Worm (Caenorhabditis elegans) whole organism, young adult: ENCODE measurements around the gene Y66D12A.30.
A peak's percentile ranks its signal among the peaks of the same experiment; 100 is the strongest.

ENCODE experiments used
- B0019.2 ChIP-seq: fragments of 200-800 bp; sonication (Bioruptor generic); conservative IDR thresholded peaks from 2 replicates; pipeline ENCODE4 v1.3.6; 2022; ENCODE audit warnings: missing genetic modification reagents, missing genetic modification characterization, missing compliant biosample characterization
- B0035.1 ChIP-seq: sonication (generic microtip); optimal IDR thresholded peaks from 2 replicates; lab custom pipeline; 2016; ENCODE audit warnings: missing genetic modification characterization, mild to moderate bottlenecking, missing compliant biosample characterization, missing genotype, missing genetic modification reagents
- B0261.1 ChIP-seq: sonication (generic microtip); optimal IDR thresholded peaks from 2 replicates; lab custom pipeline; 2016; ENCODE audit warnings: mild to moderate bottlenecking, missing genetic modification characterization, moderate library complexity, missing compliant biosample characterization
- B0336.3 ChIP-seq: fragments of 200-800 bp; sonication (Bioruptor generic); IDR thresholded peaks from 2 replicates; pipeline ENCODE4 v1.3.6; 2022; ENCODE audit warnings: missing genetic modification characterization, missing compliant biosample characterization
- D2030.7 ChIP-seq: fragments of 200-800 bp; sonication (Bioruptor generic); IDR thresholded peaks from 2 replicates; pipeline ENCODE4 v1.3.6; 2022; ENCODE audit warnings: missing genetic modification reagents, missing genetic modification characterization, missing compliant biosample characterization
- F10E7.11 ChIP-seq: sonication (generic microtip); optimal IDR thresholded peaks from 2 replicates; lab custom pipeline; 2017; ENCODE audit warnings: mild to moderate bottlenecking, missing genetic modification characterization, moderate library complexity, missing compliant biosample characterization
- F49E8.2 ChIP-seq: sonication (generic microtip); optimal IDR thresholded peaks from 3 replicates; lab custom pipeline; 2017; ENCODE audit warnings: missing genetic modification characterization, mild to moderate bottlenecking, missing compliant biosample characterization, antibody characterized with exemption, moderate library complexity; ENCODE audit not compliant: insufficient read depth
- F57C9.4 ChIP-seq: sonication (generic microtip); optimal IDR thresholded peaks from 2 replicates; lab custom pipeline; 2017; ENCODE audit warnings: mild to moderate bottlenecking, missing genetic modification characterization, missing compliant biosample characterization
- T26A5.8 ChIP-seq: sonication (generic microtip); optimal IDR thresholded peaks from 2 replicates; lab custom pipeline; 2016; ENCODE audit warnings: missing genetic modification characterization, missing compliant biosample characterization
- Y53G8AR.9 ChIP-seq: fragments of 200-800 bp; sonication (Bioruptor generic); conservative IDR thresholded peaks from 2 replicates; pipeline ENCODE4 v1.3.6; 2022; ENCODE audit warnings: missing genetic modification reagents, missing genetic modification characterization, missing compliant biosample characterization
- Y56A3A.18 ChIP-seq: fragments of 200-800 bp; sonication (Bioruptor generic); IDR thresholded peaks from 2 replicates; pipeline ENCODE4 v1.3.6; 2022; ENCODE audit warnings: missing genetic modification reagents, missing genetic modification characterization, missing compliant biosample characterization
- ama-1 ChIP-seq, 3 experiments: fragments of 150-350 bp in 1 of 3; sonication (generic microtip) in 2 of 3; optimal IDR thresholded peaks; 2 replicates each; lab custom pipeline; 2014 to 2018; ENCODE audit warnings: missing biosample characterization in 2 of 3, missing genetic modification characterization in 2 of 3, missing genetic modification reagents in 2 of 3
- aptf-2 ChIP-seq: fragments of 200-800 bp; sonication (Bioruptor generic); conservative IDR thresholded peaks from 2 replicates; pipeline ENCODE4 v1.3.6; 2022; ENCODE audit warnings: missing genetic modification reagents, missing genetic modification characterization, missing compliant biosample characterization
- atf-7 ChIP-seq: sonication (generic microtip); optimal IDR thresholded peaks from 2 replicates; lab custom pipeline; 2017; ENCODE audit warnings: mild to moderate bottlenecking, missing genetic modification characterization, missing compliant biosample characterization
- attf-3 ChIP-seq: fragments of 200-800 bp; sonication (Bioruptor generic); conservative IDR thresholded peaks from 2 replicates; pipeline ENCODE4 v1.3.6; 2022; ENCODE audit warnings: missing genetic modification reagents, missing genetic modification characterization, missing compliant biosample characterization
- attf-5 ChIP-seq: fragments of 200-800 bp; sonication (Bioruptor generic); optimal IDR thresholded peaks from 2 replicates; lab custom pipeline; 2018; ENCODE audit warnings: mild to moderate bottlenecking, missing genetic modification characterization, missing compliant biosample characterization
- bed-2 ChIP-seq: fragments of 200-800 bp; sonication (Bioruptor generic); IDR thresholded peaks from 2 replicates; pipeline ENCODE4 v1.3.6; 2022; ENCODE audit warnings: missing genetic modification reagents, missing genetic modification characterization, missing compliant biosample characterization
- cebp-1 ChIP-seq, 2 experiments: fragments of 200-800 bp in 1 of 2; sonication (Bioruptor generic) in 1 of 2; sonication (generic microtip) in 1 of 2; IDR thresholded peaks in 1 of 2; optimal IDR thresholded peaks in 1 of 2; 2 replicates each; pipeline versions ENCODE4 v1.3.6 to Lab custom; 2017 to 2022; ENCODE audit warnings: missing compliant biosample characterization in 2 of 2, missing genetic modification characterization in 2 of 2, mild to moderate bottlenecking in 1 of 2, missing genetic modification reagents in 1 of 2, moderate library complexity in 1 of 2
- ceh-27 ChIP-seq: fragments of 200-800 bp; sonication (Bioruptor generic); optimal IDR thresholded peaks from 2 replicates; lab custom pipeline; 2018; ENCODE audit warnings: mild to moderate bottlenecking, missing genetic modification characterization, moderate library complexity, missing compliant biosample characterization
- dox-1 ChIP-seq: fragments of 200-800 bp; sonication (Bioruptor generic); IDR thresholded peaks from 2 replicates; pipeline ENCODE4 v1.3.6; 2022; ENCODE audit warnings: missing genetic modification reagents, missing genetic modification characterization, missing compliant biosample characterization
- efl-1 ChIP-seq: fragments of 150-350 bp; optimal IDR thresholded peaks from 2 replicates; lab custom pipeline; 2014; ENCODE audit warnings: missing biosample characterization, missing genetic modification reagents, missing genetic modification characterization
- hmg-1.2 ChIP-seq: fragments of 200-800 bp; sonication (Bioruptor generic); IDR thresholded peaks from 2 replicates; pipeline ENCODE4 v1.3.6; 2022; ENCODE audit warnings: missing genetic modification reagents, missing genetic modification characterization, missing compliant biosample characterization
- hrde-1 ChIP-seq: sonication (generic microtip); optimal IDR thresholded peaks from 2 replicates; lab custom pipeline; 2016; ENCODE audit warnings: missing genetic modification characterization, mild to moderate bottlenecking, missing compliant biosample characterization, moderate library complexity, missing genotype, missing genetic modification reagents, borderline replicate concordance
- let-607 ChIP-seq, 2 experiments: fragments of 200-800 bp in 1 of 2; sonication (Bioruptor generic) in 1 of 2; sonication (generic microtip) in 1 of 2; optimal IDR thresholded peaks; 2 replicates each; lab custom pipeline; 2016 to 2018; ENCODE audit warnings: mild to moderate bottlenecking in 2 of 2, missing compliant biosample characterization in 2 of 2, missing genetic modification characterization in 2 of 2, moderate library complexity in 2 of 2, missing genotype in 1 of 2
- lin-35 ChIP-seq, 3 experiments: fragments of 150-350 bp in 2 of 3; sonication (generic microtip) in 1 of 3; optimal IDR thresholded peaks; 2 replicates each; lab custom pipeline; 2014 to 2018; ENCODE audit warnings: missing biosample characterization in 3 of 3, missing genetic modification characterization in 3 of 3, missing genetic modification reagents in 3 of 3
- lin-40 ChIP-seq: sonication (generic microtip); optimal IDR thresholded peaks from 2 replicates; lab custom pipeline; 2016; ENCODE audit warnings: missing genetic modification characterization, mild to moderate bottlenecking, missing compliant biosample characterization, missing genotype, missing genetic modification reagents
- lin-54 ChIP-seq: fragments of 200-800 bp; sonication (Bioruptor generic); optimal IDR thresholded peaks from 2 replicates; lab custom pipeline; 2018; ENCODE audit warnings: mild to moderate bottlenecking, missing genetic modification characterization, missing compliant biosample characterization
- madf-6 ChIP-seq: fragments of 200-800 bp; sonication (Bioruptor generic); IDR thresholded peaks from 2 replicates; pipeline ENCODE4 v1.3.6; 2022; ENCODE audit warnings: missing genetic modification reagents, missing genetic modification characterization, missing compliant biosample characterization
- mcd-1 ChIP-seq: fragments of 200-800 bp; sonication (Bioruptor generic); IDR thresholded peaks from 2 replicates; pipeline ENCODE4 v1.3.6; 2022; ENCODE audit warnings: missing genetic modification reagents, missing genetic modification characterization, missing compliant biosample characterization
- mel-28 ChIP-seq: sonication (generic microtip); optimal IDR thresholded peaks from 2 replicates; lab custom pipeline; 2016; ENCODE audit warnings: borderline replicate concordance, mild to moderate bottlenecking, missing genetic modification characterization, missing compliant biosample characterization
- nfya-1 ChIP-seq: sonication (generic microtip); optimal IDR thresholded peaks from 2 replicates; lab custom pipeline; 2017; ENCODE audit warnings: antibody characterized with exemption, missing compliant biosample characterization, missing genetic modification characterization, borderline replicate concordance; ENCODE audit not compliant: insufficient read depth
- nfya-2 ChIP-seq: fragments of 200-800 bp; sonication (Bioruptor generic); IDR thresholded peaks from 2 replicates; pipeline ENCODE4 v1.3.6; 2022; ENCODE audit warnings: missing genetic modification reagents, missing genetic modification characterization, missing compliant biosample characterization
- nhr-80 ChIP-seq: sonication (generic microtip); optimal IDR thresholded peaks from 2 replicates; lab custom pipeline; 2016; ENCODE audit warnings: missing genetic modification characterization, missing compliant biosample characterization
- pha-4 ChIP-seq: fragments of 150-350 bp; sonication (generic microtip); optimal IDR thresholded peaks from 2 replicates; lab custom pipeline; 2014; ENCODE audit warnings: missing biosample characterization, missing genetic modification reagents, missing genetic modification characterization
- snpc-1.1 ChIP-seq: sonication (generic microtip); optimal IDR thresholded peaks from 2 replicates; lab custom pipeline; 2017; ENCODE audit warnings: missing genetic modification characterization, mild to moderate bottlenecking, missing compliant biosample characterization, antibody characterized with exemption, moderate library complexity, missing genotype, missing genetic modification reagents; ENCODE audit not compliant: insufficient read depth
- snpc-1.3 ChIP-seq: sonication (generic microtip); optimal IDR thresholded peaks from 2 replicates; lab custom pipeline; 2017; ENCODE audit warnings: missing genetic modification characterization, mild to moderate bottlenecking, missing compliant biosample characterization, antibody characterized with exemption, moderate library complexity, missing genotype, missing genetic modification reagents; ENCODE audit not compliant: insufficient read depth
- snpc-3.4 ChIP-seq: sonication (generic microtip); optimal IDR thresholded peaks from 2 replicates; lab custom pipeline; 2017; ENCODE audit warnings: missing genetic modification characterization, mild to moderate bottlenecking, missing compliant biosample characterization, antibody characterized with exemption, moderate library complexity, missing genotype, missing genetic modification reagents
- tbx-9 ChIP-seq: sonication (generic microtip); optimal IDR thresholded peaks from 2 replicates; lab custom pipeline; 2016; ENCODE audit warnings: borderline replicate concordance, missing genetic modification characterization, inconsistent platforms, missing compliant biosample characterization
- tlf-1 ChIP-seq: fragments of 200-800 bp; sonication (Bioruptor generic); optimal IDR thresholded peaks from 2 replicates; lab custom pipeline; 2018; ENCODE audit warnings: mild to moderate bottlenecking, missing genetic modification characterization, missing compliant biosample characterization
- xnd-1 ChIP-seq: sonication (generic microtip); optimal IDR thresholded peaks from 2 replicates; lab custom pipeline; 2016; ENCODE audit warnings: missing genotype, missing genetic modification reagents, missing genetic modification characterization, missing compliant biosample characterization
- zfh-2 ChIP-seq: fragments of 200-800 bp; sonication (Bioruptor generic); conservative IDR thresholded peaks from 2 replicates; pipeline ENCODE4 v1.3.6; 2022; ENCODE audit warnings: missing genetic modification reagents, missing genetic modification characterization, missing compliant biosample characterization
- zim-3 ChIP-seq: sonication (generic microtip); optimal IDR thresholded peaks from 2 replicates; lab custom pipeline; 2017; ENCODE audit warnings: mild to moderate bottlenecking, missing genetic modification characterization, moderate library complexity, missing compliant biosample characterization
- ztf-26 ChIP-seq: sonication (generic microtip); optimal IDR thresholded peaks from 2 replicates; lab custom pipeline; 2017; ENCODE audit warnings: missing genetic modification characterization, missing compliant biosample characterization

The Y66D12A.30 gene

DNA sequence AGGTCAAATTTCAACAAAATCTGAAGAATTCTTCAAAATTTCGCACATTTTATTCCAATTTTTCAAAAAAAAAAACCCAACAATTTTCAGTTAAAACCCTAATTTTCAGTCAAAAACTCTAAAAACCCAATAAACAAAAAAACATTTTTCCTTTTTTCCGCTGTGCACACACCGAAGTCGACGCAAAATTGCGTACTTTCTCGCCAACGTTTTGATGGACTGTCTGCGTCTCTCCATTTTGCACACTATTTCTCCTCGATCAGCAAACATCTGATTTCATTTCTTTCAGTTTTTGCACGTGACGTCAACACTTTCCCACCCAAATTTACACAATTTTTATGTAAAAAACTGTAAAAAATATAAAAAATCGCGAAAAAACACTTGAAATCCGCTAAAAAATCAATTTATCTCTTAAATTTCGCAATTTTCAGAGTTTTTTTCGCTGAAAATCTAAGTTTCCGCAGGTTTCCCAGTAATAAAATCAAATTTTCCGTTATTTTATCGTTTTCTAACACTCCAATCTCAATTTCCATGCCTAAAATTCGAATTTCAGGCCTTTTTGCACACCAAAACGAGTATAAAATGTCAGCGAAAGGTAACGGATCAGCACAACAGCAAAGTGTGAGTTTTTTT is 47.6 kb downstream of the Y66D12A.30 start, which contains the start of gene crh-1 (continued):
- TF ChIP-seq lin-54 (GFP tag; lab: Kevin White, UChicago) (peak; percentile 70), madf-6 (GFP tag; lab: Robert Waterston, UW) (peak; percentile 74), atf-7 (tag; lab: Kevin White, UChicago) (peak; percentile 53), B0336.3 (peak; percentile 72), Y53G8AR.9 (GFP tag; lab: Robert Waterston, UW) (no peak; the same call in 1 of the 2 replicates), ztf-26 (tag; lab: Kevin White, UChicago) (peak; percentile 52), lin-40 (tag; lab: Kevin White, UChicago) (peak; percentile 81), xnd-1 (peak; percentile 42), attf-5 (GFP tag; lab: Kevin White, UChicago) (peak; percentile 43), let-607 (tag; optimal IDR thresholded peaks at IDR 0.05; lab: Kevin White, UChicago) (peak in 1 of 2 experiments; percentile 17), tlf-1 (GFP tag; lab: Kevin White, UChicago) (peak; percentile 30), nhr-80 (peak; percentile 42), snpc-1.1 (tag; lab: Kevin White, UChicago) (peak; percentile 6), cebp-1 (GFP tag; IDR thresholded peaks at IDR 0.05; lab: Robert Waterston, UW) (no peak), cebp-1 (tag; optimal IDR thresholded peaks at IDR 0.05; lab: Kevin White, UChicago) (peak; percentile 7), B0035.1 (tag; lab: Kevin White, UChicago) (no peak), dox-1 (GFP tag; lab: Robert Waterston, UW) (peak; percentile 78), D2030.7 (GFP tag; lab: Robert Waterston, UW) (peak; percentile 57), T26A5.8 (tag; lab: Kevin White, UChicago) (no peak), lin-35 (GFP tag; optimal IDR thresholded peaks at IDR 0.05; lab: Kevin White, UChicago) (peak in 1 of 3 experiments; percentile 4), ama-1 (optimal IDR thresholded peaks at IDR 0.05; lab: Kevin White, UChicago) (no peak), ama-1 (GFP tag; optimal IDR thresholded peaks at IDR 0.05; lab: Kevin White, UChicago) (no peak)

DNA sequence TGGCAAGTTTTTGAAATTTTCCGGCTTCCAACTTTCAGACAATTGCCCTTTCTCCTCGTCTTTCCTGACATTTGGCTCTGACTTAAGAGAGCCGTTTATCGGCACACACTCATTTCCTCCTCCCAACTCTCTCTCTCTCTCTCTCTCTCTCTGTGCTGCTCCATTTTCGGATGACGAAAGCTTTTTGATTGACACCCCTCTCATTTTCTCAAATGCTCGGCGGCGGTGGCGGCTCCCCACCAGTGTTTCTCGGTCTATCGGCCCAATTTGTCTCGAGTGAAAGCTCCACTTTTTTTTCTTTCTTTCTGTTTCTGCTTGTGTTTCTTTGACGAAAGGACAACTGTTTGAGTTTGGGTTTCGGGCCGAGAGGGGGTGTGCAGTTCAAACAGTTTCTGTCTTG is 50.1 kb downstream of the Y66D12A.30 start:
- no peak for TF ChIP-seq zim-3
- no peak for TF ChIP-seq snpc-1.3 (tag; lab: Kevin White, UChicago)
- TF ChIP-seq snpc-3.4 (tag; lab: Kevin White, UChicago): no peak
- TF ChIP-seq bed-2 (GFP tag; lab: Robert Waterston, UW): no peak
- no peak for TF ChIP-seq nfya-2 (GFP tag; lab: Robert Waterston, UW)
- no peak for TF ChIP-seq aptf-2
- TF ChIP-seq mcd-1: 0 out of 2 replicates have a peak, but pooled peaks have one; percentile 26
- TF ChIP-seq nfya-1 (tag; lab: Kevin White, UChicago): no peak
- no peak for TF ChIP-seq efl-1 (GFP tag; lab: Kevin White, UChicago)
- TF ChIP-seq F10E7.11: no peak
- no peak for TF ChIP-seq Y56A3A.18 (GFP tag; lab: Robert Waterston, UW)
- TF ChIP-seq Y53G8AR.9 (GFP tag; lab: Robert Waterston, UW): no peak
- no peak for TF ChIP-seq hmg-1.2
- TF ChIP-seq attf-5 (GFP tag; lab: Kevin White, UChicago): peak; percentile 22
- peak; percentile 10; the same call in 1 of the 2 replicates for TF ChIP-seq dox-1 (GFP tag; lab: Robert Waterston, UW)
- TF ChIP-seq pha-4: no peak
- TF ChIP-seq hrde-1 (tag; lab: Kevin White, UChicago): no peak
- no peak for TF ChIP-seq B0261.1 (tag; lab: Kevin White, UChicago)
- TF ChIP-seq nhr-80: peak; percentile 61
- no peak for TF ChIP-seq tlf-1 (GFP tag; lab: Kevin White, UChicago)
- no peak for TF ChIP-seq tbx-9
- no peak for TF ChIP-seq F49E8.2 (tag; lab: Kevin White, UChicago)
- no peak for TF ChIP-seq mel-28 (tag; lab: Kevin White, UChicago)
- TF ChIP-seq snpc-1.1 (tag; lab: Kevin White, UChicago): no peak
- TF ChIP-seq ceh-27 (GFP tag; lab: Kevin White, UChicago): no peak
- TF ChIP-seq B0019.2 (GFP tag; lab: Robert Waterston, UW): no peak
- no peak for TF ChIP-seq attf-3 (GFP tag; lab: Robert Waterston, UW)
- no peak for TF ChIP-seq F57C9.4 (tag; lab: Kevin White, UChicago)
- peak; percentile 82 for TF ChIP-seq zfh-2 (GFP tag; lab: Robert Waterston, UW)
